Fruit fly (Drosophila melanogaster) ovary, adult (tissue): Measurements from ENCODE around the gene ZC3H3.

ENCODE experiments used
- CG17801 ChIP-seq: fragments of 200-800 bp; optimal IDR thresholded peaks from 2 replicates; lab custom pipeline; 2019; ENCODE audit warnings: missing biosample characterization, mild to moderate bottlenecking, missing genetic modification characterization, moderate library complexity; ENCODE audit not compliant: partially characterized antibody

ZC3H3 gene

DNA sequence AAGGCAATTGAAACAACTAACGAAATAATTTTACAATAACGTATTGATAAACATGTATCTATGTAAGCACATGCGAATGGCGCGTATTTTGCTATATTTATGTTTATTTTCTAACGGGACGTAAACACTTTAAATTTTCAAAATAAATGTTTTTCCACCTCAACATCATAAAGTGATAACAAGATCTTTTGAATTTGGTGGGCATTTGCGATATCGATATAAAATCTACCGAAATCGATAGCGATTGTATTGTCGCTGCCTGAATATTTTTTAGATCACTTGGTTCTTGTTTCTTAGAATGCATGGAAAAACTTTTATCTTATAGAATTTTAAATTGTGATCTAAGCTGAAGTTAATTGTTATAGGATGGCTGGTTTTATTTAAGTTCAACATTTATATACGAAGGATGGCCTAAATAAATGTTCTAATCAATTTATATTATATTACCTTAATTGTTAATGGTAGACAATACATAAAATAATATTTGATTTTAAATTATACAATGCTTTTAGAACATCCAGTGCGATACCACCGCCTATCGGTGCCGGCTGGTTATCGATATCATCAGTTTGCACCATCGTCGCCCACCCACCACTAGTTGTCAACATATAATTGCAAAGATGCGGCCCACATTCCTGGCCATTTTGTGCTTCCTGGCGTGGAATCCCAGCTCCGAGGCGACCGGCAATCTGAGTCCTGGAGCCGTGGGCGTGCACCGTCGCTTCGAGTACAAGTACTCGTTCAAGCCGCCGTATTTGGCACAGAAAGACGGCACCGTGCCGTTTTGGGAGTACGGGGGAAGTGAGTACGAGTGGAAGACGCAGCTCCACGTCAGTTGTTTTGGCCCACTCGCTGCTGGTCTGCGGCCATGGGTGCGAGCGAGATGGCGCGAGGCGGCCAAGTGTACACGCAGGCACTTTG, 25.1 kb upstream of the ZC3H3 start, which contains the start of gene ergic53:
TSS of gene ergic53 (plus strand) at position 592 of the 921 bp plus-strand sequence.
- TF ChIP-seq CG17801 (GFP tag; lab: Kevin White, UChicago): no peak

DNA sequence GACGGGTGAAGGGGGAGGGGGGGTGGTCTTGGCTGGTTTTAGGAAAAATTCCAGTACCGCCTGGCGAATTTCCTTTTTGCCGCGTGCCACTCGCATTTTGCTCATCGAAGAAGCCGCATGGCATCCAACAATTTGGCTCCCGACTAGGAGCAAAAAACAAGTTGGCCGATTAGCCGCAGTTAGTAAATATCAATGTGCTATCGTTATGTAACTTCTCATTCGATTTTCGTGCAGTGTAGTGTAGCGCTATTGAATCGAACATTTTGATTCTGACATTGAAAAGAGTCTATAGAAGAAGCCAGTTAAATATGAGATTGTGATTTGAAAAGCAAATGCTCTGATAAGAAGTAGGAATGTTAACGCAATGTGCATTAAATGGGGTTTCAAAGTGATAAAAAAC, 20.1 kb upstream of the ZC3H3 start:
- TF ChIP-seq CG17801 (GFP tag; lab: Kevin White, UChicago): no peak

DNA sequence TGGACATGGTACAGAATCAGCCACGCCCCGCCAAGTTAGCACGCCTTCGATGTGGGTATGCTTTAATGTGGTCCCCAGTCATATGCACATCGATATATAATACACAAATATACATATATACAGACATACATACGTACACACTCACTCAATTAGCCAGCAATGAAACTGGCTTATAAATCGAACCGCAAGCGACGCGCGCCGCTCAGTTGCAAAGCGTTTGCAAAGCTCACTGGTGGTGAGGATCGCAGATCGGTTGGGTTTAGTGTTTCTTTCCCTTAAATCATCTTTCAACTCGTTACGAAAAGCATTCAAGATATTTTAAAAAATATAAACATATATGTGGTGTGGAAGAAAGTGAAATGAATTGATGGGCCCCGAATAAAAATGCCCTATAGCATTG, 19.0 kb upstream of the ZC3H3 start:
- peak; percentile 18 for TF ChIP-seq CG17801 (GFP tag; lab: Kevin White, UChicago)

DNA sequence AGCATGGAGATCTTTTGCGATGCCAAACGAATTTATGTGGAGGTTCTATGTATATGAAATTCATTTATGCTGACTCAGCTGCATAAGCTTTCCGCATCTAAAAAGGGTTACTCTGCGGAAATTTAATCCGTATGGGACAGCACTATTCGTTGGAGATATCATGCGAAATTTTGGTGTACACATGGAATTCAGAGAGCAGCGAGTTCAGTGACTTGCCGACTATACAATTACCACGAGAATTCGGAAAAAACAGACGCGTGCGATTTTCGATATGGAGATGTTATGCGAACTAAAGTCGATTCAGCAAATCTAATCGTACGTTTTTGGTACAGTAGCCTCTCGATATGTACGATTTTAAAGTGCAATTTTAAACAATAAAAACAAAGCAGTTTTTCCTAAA, 18.3 kb upstream of the ZC3H3 start:
- TF ChIP-seq CG17801 (GFP tag; lab: Kevin White, UChicago): no peak

DNA sequence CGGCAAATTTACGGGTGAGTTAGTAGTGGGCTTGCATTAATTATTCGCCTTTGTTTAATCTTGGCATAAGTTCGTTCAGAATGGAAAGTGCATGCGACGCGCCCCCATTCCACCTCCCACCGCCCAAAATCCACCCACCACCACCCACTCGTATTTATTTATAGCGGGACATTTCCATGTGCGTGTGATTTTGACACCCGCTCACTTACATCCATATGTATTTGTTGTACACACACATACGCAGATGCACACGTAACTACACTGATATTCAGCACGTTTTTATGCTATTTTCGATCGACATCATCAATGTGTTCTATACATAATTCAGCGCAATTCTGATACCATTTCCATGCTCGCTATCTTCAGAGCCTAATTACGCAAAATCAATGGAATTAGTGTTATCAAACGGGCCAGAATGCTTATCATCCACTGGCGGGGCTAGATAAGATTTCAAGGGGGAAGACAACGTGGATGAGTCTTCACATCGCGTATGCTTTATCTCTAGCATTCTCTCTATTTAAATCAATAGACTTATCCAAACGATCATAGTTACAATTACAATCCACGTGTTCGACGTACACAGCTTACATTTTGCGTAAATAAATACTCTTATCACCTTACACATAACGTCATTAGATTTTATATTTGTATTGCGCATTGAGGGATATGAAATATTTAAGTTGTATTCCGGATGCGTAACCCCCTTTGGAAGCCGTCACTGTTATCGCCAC, 16.3 kb upstream of the ZC3H3 start:
- TF ChIP-seq CG17801 (GFP tag; lab: Kevin White, UChicago): no peak

- TF ChIP-seq CG17801 (GFP tag; lab: Kevin White, UChicago): peak; percentile 55
These were observed 15.5 kb upstream of the ZC3H3 start, which contains the start of the genes GstO1 and foi for dm6 chr3L:8524816-8525625. Gene GstO1 (minus strand): TSS chr3L:8524866. Gene foi (plus strand): TSS chr3L:8525244.

- peak; percentile 51 for TF ChIP-seq CG17801 (GFP tag; lab: Kevin White, UChicago)
These were observed 13.7 kb upstream of the ZC3H3 start, which contains the start of gene GstO2 for dm6 chr3L:8523257-8523656. Gene GstO2 (minus strand): TSS chr3L:8523501.

DNA sequence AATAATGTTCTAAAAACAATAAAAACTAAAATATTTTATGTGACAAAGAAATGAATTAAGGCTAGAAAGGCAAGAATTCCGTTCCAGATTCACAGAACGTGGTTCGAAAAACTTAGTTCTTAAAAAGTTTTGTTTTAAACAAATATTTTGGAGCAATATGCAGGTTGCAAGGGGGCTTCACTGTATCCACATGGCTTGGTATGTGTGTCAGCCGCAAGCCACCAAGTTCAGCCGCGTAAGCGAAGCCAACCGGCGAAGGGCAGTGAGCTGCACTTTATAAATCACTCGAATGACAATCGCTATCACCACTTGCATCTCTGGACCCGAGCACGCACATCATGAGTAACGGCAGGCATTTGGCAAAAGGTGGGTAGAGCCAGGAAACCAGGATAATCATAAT, 10.7 kb upstream of the ZC3H3 start, which contains the start of gene se:
TSS of gene se (plus strand) at position 301 of the 400 bp plus-strand sequence.
- no peak for TF ChIP-seq CG17801 (GFP tag; lab: Kevin White, UChicago)

dm6 chr3L:8519232-8519631, 9.7 kb upstream of the ZC3H3 start:
- TF ChIP-seq CG17801 (GFP tag; lab: Kevin White, UChicago): no peak

dm6 chr3L:8518516-8519087, 9.0 kb upstream of the ZC3H3 start, which contains the start of gene GstO3:
Gene GstO3 (plus strand): TSS chr3L:8518885.
- TF ChIP-seq CG17801 (GFP tag; lab: Kevin White, UChicago): peak; percentile 51

- no peak for TF ChIP-seq CG17801 (GFP tag; lab: Kevin White, UChicago)
These were observed 5.2 kb upstream of the ZC3H3 start, which contains the start of gene CG6683 for dm6 chr3L:8514768-8515167. Gene CG6683 (minus strand): TSS chr3L:8514921.

DNA sequence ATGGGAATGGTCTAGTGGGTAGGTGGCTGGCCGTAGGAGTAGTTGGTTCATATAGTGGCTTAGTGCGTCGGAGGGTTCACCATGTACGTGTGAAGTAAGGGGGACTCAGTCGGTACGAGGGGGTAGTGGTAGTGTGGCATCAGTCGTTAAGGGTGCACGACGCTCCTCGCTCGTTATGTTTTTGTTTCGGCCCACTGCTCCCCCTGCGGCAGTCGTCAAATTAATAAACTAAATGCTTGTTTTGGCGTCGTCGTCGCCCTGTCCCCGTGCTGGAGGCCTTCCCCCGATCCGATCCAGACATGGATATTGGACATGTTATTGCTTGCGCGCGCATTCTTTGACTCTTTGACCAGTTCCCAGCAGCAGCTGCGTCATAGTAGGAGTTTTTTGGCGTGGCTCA, 3.7 kb upstream of the ZC3H3 start:
- no peak for TF ChIP-seq CG17801 (GFP tag; lab: Kevin White, UChicago)

DNA sequence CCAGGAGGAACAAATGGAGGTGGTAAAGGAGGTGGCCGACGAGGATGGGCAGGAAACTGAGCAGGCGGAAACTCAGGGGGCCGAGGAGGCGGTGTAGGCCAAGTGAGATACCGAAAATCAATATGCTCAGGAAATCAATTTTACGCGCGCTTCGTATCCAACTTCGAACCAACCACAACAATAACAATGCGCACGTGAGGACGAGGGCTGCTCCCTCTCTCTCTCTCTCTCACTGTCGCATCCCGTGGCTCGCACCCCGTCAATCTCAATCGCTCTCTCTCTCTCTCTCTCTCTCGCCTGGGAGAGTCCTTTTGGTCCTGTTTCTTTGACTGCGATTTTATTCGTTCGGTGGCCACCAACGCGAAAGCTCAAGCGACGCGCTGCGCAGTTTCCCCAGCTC, 2.9 kb upstream of the ZC3H3 start, which contains the start of gene CG6765:
TSS of gene CG6765 (plus strand) at position 340 of the 400 bp plus-strand sequence.
- no peak for TF ChIP-seq CG17801 (GFP tag; lab: Kevin White, UChicago)

DNA sequence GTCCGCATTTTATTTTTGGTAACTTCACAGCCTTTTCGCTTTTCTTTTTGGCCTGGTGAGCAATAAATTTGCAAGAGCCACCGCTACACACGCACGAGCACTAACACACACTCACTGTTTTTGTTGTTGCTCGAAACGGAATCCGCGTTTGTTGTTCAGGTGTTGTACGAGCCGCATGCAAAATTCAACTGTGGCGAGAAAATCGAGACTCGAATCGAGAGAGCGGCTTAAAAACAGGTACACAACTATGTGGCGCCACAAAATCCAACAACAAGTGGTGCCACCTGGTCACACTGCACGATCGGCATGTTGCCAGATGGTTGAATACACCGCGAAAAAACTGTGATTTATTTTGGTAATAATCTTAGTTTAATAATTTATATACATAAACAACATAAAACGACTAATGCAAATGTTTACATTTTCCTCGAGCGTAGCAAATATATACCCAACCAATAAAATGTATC, 2.6 kb downstream of the ZC3H3 start, which contains the start of gene CG43163:
TSS of gene CG43163 (minus strand) at position 172 of the 467 bp plus-strand sequence.
- peak; percentile 26 for TF ChIP-seq CG17801 (GFP tag; lab: Kevin White, UChicago)
